Fruit fly (Drosophila melanogaster): ENCODE data around the gene CG42688.

- TF ChIP-seq cic (GFP tag; optimal IDR thresholded peaks at IDR 0.05) (no peak), toe (GFP tag; optimal IDR thresholded peaks at IDR 0.05) (no peak), kay (GFP tag; ENCODE audit: borderline replicate concordance) (no peak)
Measured at dm6 chr2L:19162330-19163100, 20.1 kb downstream of the CG42688 start.
